Worm (Caenorhabditis elegans) whole organism, L2 larva: ENCODE results near the gene str-38.
"Not testable (repeated sequence)": the region's sequence is repeated elsewhere in the genome, so short reads cannot be mapped to it uniquely, and the experiment has no call there.

Experiments used
- ZK546.5 ChIP-seq: sonication (generic microtip); optimal IDR thresholded peaks from 2 replicates; lab custom pipeline; 2017; ENCODE audit warnings: missing biosample characterization, missing genetic modification characterization
- aly-2 ChIP-seq: fragments of 150-350 bp; optimal IDR thresholded peaks from 2 replicates; lab custom pipeline; 2014; ENCODE audit warnings: missing biosample characterization, missing genetic modification characterization
- ama-1 ChIP-seq: fragments of 150-350 bp; optimal IDR thresholded peaks from 2 replicates; lab custom pipeline; 2018; ENCODE audit warnings: inconsistent platforms
- ceh-82 ChIP-seq: fragments of 150-350 bp; optimal IDR thresholded peaks from 2 replicates; lab custom pipeline; 2014; ENCODE audit warnings: missing biosample characterization, missing genetic modification characterization
- gmeb-1 ChIP-seq: fragments of 150-350 bp; optimal IDR thresholded peaks from 2 replicates; lab custom pipeline; 2014; ENCODE audit warnings: missing biosample characterization, missing genetic modification characterization
- lsy-2 ChIP-seq, 2 experiments: fragments of 150-350 bp in 1 of 2; sonication (generic microtip) in 1 of 2; optimal IDR thresholded peaks; 2 replicates each; lab custom pipeline; 2014 to 2017; ENCODE audit warnings: missing biosample characterization in 2 of 2, missing genetic modification characterization in 2 of 2
- nhr-23 ChIP-seq: fragments of 150-350 bp; optimal IDR thresholded peaks from 2 replicates; lab custom pipeline; 2014; ENCODE audit warnings: missing biosample characterization, missing genetic modification reagents, missing genetic modification characterization
- nhr-237 ChIP-seq: fragments of 150-350 bp; optimal IDR thresholded peaks from 2 replicates; lab custom pipeline; 2014; ENCODE audit warnings: missing biosample characterization, missing genetic modification characterization
- nhr-77 ChIP-seq: fragments of 150-350 bp; optimal IDR thresholded peaks from 2 replicates; lab custom pipeline; 2014; ENCODE audit warnings: missing biosample characterization, missing genetic modification characterization
- unc-39 ChIP-seq: fragments of 150-350 bp; optimal IDR thresholded peaks from 2 replicates; lab custom pipeline; 2014; ENCODE audit warnings: missing biosample characterization, missing genetic modification characterization
- unc-55 ChIP-seq: fragments of 150-350 bp; sonication (generic microtip); optimal IDR thresholded peaks from 3 replicates; lab custom pipeline; 2014; ENCODE audit warnings: missing biosample characterization, missing genetic modification reagents, missing genetic modification characterization

ce11 chrV:15744366-15744765, 12.3 kb upstream of the str-38 start, which contains the start of gene str-19:
- not testable (repeated sequence) for TF ChIP-seq gmeb-1 (tag; lab: Kevin White, UChicago); ama-1 (lab: Kevin White, UChicago); unc-55 (GFP tag; lab: Kevin White, UChicago); ZK546.5 (tag; lab: Kevin White, UChicago); nhr-237; ceh-82 (tag; lab: Kevin White, UChicago); aly-2 (tag; lab: Kevin White, UChicago); lsy-2 (tag; optimal IDR thresholded peaks at IDR 0.05; lab: Kevin White, UChicago); nhr-23 (tag; lab: Kevin White, UChicago); nhr-77; unc-39
